Fruit fly (Drosophila melanogaster) whole organism, embryonic: ENCODE results near the gene CG11251.

Experiments used
- Awh ChIP-seq: fragments of 200-800 bp; sonication (Bioruptor generic); IDR thresholded peaks from 2 replicates; pipeline ENCODE4, ENCODE4 v1.3.6; 2022; ENCODE audit warnings: missing biosample characterization, missing genetic modification characterization
- CG11696 ChIP-seq: fragments of 200-800 bp; sonication (Bioruptor generic); IDR thresholded peaks from 2 replicates; pipeline ENCODE4 v1.3.6; 2022; ENCODE audit warnings: missing biosample characterization, missing genetic modification characterization
- CG12391 ChIP-seq: fragments of 200-800 bp; sonication (Bioruptor generic); optimal IDR thresholded peaks from 3 replicates; lab custom pipeline; 2018; ENCODE audit warnings: missing biosample characterization, mild to moderate bottlenecking, missing genetic modification characterization, moderate library complexity
- CG14667 ChIP-seq: fragments of 200-800 bp; sonication (Bioruptor generic); IDR thresholded peaks from 2 replicates; pipeline ENCODE4 v1.3.6; 2022; ENCODE audit warnings: missing biosample characterization, missing genetic modification characterization
- CG15269 ChIP-seq: fragments of 200-800 bp; sonication (Bioruptor generic); optimal IDR thresholded peaks from 2 replicates; lab custom pipeline; 2018; ENCODE audit warnings: missing biosample characterization, mild to moderate bottlenecking, missing genetic modification characterization, moderate library complexity
- CG1602 ChIP-seq: fragments of 200-800 bp; sonication (Bioruptor generic); optimal IDR thresholded peaks from 3 replicates; lab custom pipeline; 2016; ENCODE audit warnings: missing biosample characterization, missing genetic modification characterization
- CG16813 ChIP-seq: fragments of 200-800 bp; sonication (Bioruptor generic); IDR thresholded peaks from 3 replicates; pipeline ENCODE4 v1.3.6; 2022; ENCODE audit warnings: missing biosample characterization, missing genetic modification characterization; ENCODE audit not compliant: partially characterized antibody
- CG18476 ChIP-seq: fragments of 200-800 bp; sonication (Bioruptor generic); optimal IDR thresholded peaks from 2 replicates; lab custom pipeline; 2016; ENCODE audit warnings: missing biosample characterization, mild to moderate bottlenecking, missing genetic modification characterization
- CG2129 ChIP-seq: fragments of 200-800 bp; sonication (Bioruptor generic); IDR thresholded peaks from 2 replicates; pipeline ENCODE4 v1.3.6; 2022; ENCODE audit warnings: missing biosample characterization, missing genetic modification characterization; ENCODE audit not compliant: partially characterized antibody
- CG2199 ChIP-seq: fragments of 200-800 bp; sonication (Bioruptor generic); IDR thresholded peaks from 3 replicates; pipeline ENCODE4 v1.3.6; 2022; ENCODE audit warnings: missing biosample characterization, missing genetic modification characterization
- CG32532 ChIP-seq: fragments of 200-800 bp; sonication (Bioruptor generic); IDR thresholded peaks from 2 replicates; pipeline ENCODE4 v1.3.6; 2022; ENCODE audit warnings: missing biosample characterization, missing genetic modification characterization
- CG33557 ChIP-seq: fragments of 200-800 bp; sonication (Bioruptor generic); optimal IDR thresholded peaks from 2 replicates; lab custom pipeline; 2019; ENCODE audit warnings: missing biosample characterization, mild to moderate bottlenecking, missing genetic modification characterization, moderate library complexity
- CG42726 ChIP-seq: fragments of 200-800 bp; sonication (Bioruptor generic); IDR thresholded peaks from 2 replicates; pipeline ENCODE4 v1.3.6; 2022; ENCODE audit warnings: missing biosample characterization, missing genetic modification characterization; ENCODE audit not compliant: partially characterized antibody
- CG4328 ChIP-seq: fragments of 200-800 bp; sonication (Bioruptor generic); optimal IDR thresholded peaks from 3 replicates; lab custom pipeline; 2017; ENCODE audit warnings: missing biosample characterization, missing genetic modification reagents, missing genetic modification characterization
- CG4424 ChIP-seq: fragments of 200-800 bp; sonication (Bioruptor generic); optimal IDR thresholded peaks from 3 replicates; lab custom pipeline; 2016; ENCODE audit warnings: missing biosample characterization, missing genetic modification characterization
- CG4730 ChIP-seq: fragments of 200-800 bp; sonication (Bioruptor generic); IDR thresholded peaks from 2 replicates; pipeline ENCODE4 v1.3.6; 2022; ENCODE audit warnings: missing biosample characterization, missing genetic modification characterization
- CG7372 ChIP-seq: fragments of 200-800 bp; sonication (Bioruptor generic); IDR thresholded peaks from 2 replicates; pipeline ENCODE4 v1.3.6; 2022; ENCODE audit warnings: missing biosample characterization, missing genetic modification characterization
- CG8290 ChIP-seq, 3 experiments: fragments of 200-800 bp; sonication (Bioruptor generic); optimal IDR thresholded peaks; 2 replicates each; lab custom pipeline; 2016 to 2019; ENCODE audit warnings: missing biosample characterization in 3 of 3, missing genetic modification characterization in 3 of 3, mild to moderate bottlenecking in 2 of 3, moderate library complexity in 1 of 3
- CG8944 ChIP-seq: fragments of 200-800 bp; sonication (Bioruptor generic); optimal IDR thresholded peaks from 3 replicates; lab custom pipeline; 2016; ENCODE audit warnings: missing biosample characterization, missing genetic modification characterization
- CG9727 ChIP-seq: fragments of 200-800 bp; sonication (Bioruptor generic); optimal IDR thresholded peaks from 3 replicates; lab custom pipeline; 2017; ENCODE audit warnings: missing biosample characterization, mild to moderate bottlenecking, missing genetic modification characterization
- Dad ChIP-seq: fragments of 200-800 bp; sonication (Bioruptor generic); optimal IDR thresholded peaks from 3 replicates; lab custom pipeline; 2016; ENCODE audit warnings: missing biosample characterization, missing genetic modification characterization
- Dll ChIP-seq: fragments of 200-800 bp; sonication (Bioruptor generic); IDR thresholded peaks from 4 replicates; pipeline ENCODE4 v1.3.6; 2022; ENCODE audit warnings: missing biosample characterization, missing genetic modification characterization; ENCODE audit not compliant: partially characterized antibody
- Dref ChIP-seq: fragments of 200-800 bp; sonication (Bioruptor generic); IDR thresholded peaks from 2 replicates; pipeline ENCODE4 v1.3.6; 2022; ENCODE audit warnings: missing biosample characterization, missing genetic modification characterization
- E2f1 ChIP-seq: fragments of 200-800 bp; sonication (Bioruptor generic); IDR thresholded peaks from 2 replicates; pipeline ENCODE4 v1.3.6; 2022; ENCODE audit warnings: missing biosample characterization, missing genetic modification characterization
- H2.0 ChIP-seq: fragments of 200-800 bp; sonication (Bioruptor generic); IDR thresholded peaks from 2 replicates; pipeline ENCODE4 v1.3.6; 2022; ENCODE audit warnings: missing biosample characterization, missing genetic modification characterization
- Hr39 ChIP-seq: fragments of >200 bp; optimal IDR thresholded peaks from 2 replicates; lab custom pipeline; 2017
- MTF-1 ChIP-seq: fragments of 200-800 bp; sonication (Bioruptor generic); optimal IDR thresholded peaks from 2 replicates; lab custom pipeline; 2018; ENCODE audit warnings: missing biosample characterization, mild to moderate bottlenecking, missing genetic modification characterization, borderline replicate concordance
- Meics ChIP-seq: fragments of 200-800 bp; sonication (Bioruptor generic); optimal IDR thresholded peaks from 2 replicates; lab custom pipeline; 2017; ENCODE audit warnings: missing biosample characterization, mild to moderate bottlenecking, missing genetic modification characterization
- Optix ChIP-seq: fragments of 200-800 bp; sonication (Bioruptor generic); IDR thresholded peaks from 3 replicates; pipeline ENCODE4 v1.3.6; 2022; ENCODE audit warnings: missing biosample characterization, missing genetic modification characterization
- TFAM ChIP-seq: fragments of 200-800 bp; sonication (Bioruptor generic); optimal IDR thresholded peaks from 2 replicates; lab custom pipeline; 2017; ENCODE audit warnings: missing biosample characterization, missing genetic modification characterization, inconsistent platforms
- Vsx1 ChIP-seq: fragments of 200-800 bp; sonication (Bioruptor generic); optimal IDR thresholded peaks from 2 replicates; lab custom pipeline; 2017; ENCODE audit warnings: missing biosample characterization, mild to moderate bottlenecking, missing genetic modification characterization, missing genetic modification reagents
- btn ChIP-seq: fragments of 200-800 bp; sonication (Bioruptor generic); optimal IDR thresholded peaks from 2 replicates; lab custom pipeline; 2016; ENCODE audit warnings: missing biosample characterization, missing genetic modification characterization
- chif ChIP-seq, 2 experiments: fragments of 200-800 bp; sonication (Bioruptor generic); optimal IDR thresholded peaks; 3 replicates each; lab custom pipeline; 2016; ENCODE audit warnings: missing biosample characterization in 2 of 2, missing genetic modification characterization in 2 of 2
- fd64A ChIP-seq: fragments of 200-800 bp; sonication (Bioruptor generic); optimal IDR thresholded peaks from 3 replicates; lab custom pipeline; 2018; ENCODE audit warnings: missing biosample characterization, mild to moderate bottlenecking, missing genetic modification characterization
- fu2 ChIP-seq: fragments of 200-800 bp; sonication (Bioruptor generic); optimal IDR thresholded peaks from 2 replicates; lab custom pipeline; 2016; ENCODE audit warnings: missing biosample characterization, missing genetic modification characterization
- gce ChIP-seq: fragments of 200-800 bp; sonication (Bioruptor generic); IDR thresholded peaks from 3 replicates; pipeline ENCODE4 v1.3.6; 2022; ENCODE audit warnings: missing biosample characterization, missing genetic modification characterization
- gcm ChIP-seq: fragments of 200-800 bp; sonication (Bioruptor generic); optimal IDR thresholded peaks from 2 replicates; lab custom pipeline; 2019; ENCODE audit warnings: missing biosample characterization, mild to moderate bottlenecking, missing genetic modification characterization, moderate library complexity
- gem ChIP-seq: fragments of 200-800 bp; sonication (Bioruptor generic); optimal IDR thresholded peaks from 2 replicates; lab custom pipeline; 2019; ENCODE audit warnings: missing biosample characterization, mild to moderate bottlenecking, missing genetic modification characterization, moderate library complexity
- insv ChIP-seq, 2 experiments: fragments of 200-800 bp; sonication (Bioruptor generic); optimal IDR thresholded peaks; 3 replicates each; lab custom pipeline; 2016 to 2018; ENCODE audit warnings: missing biosample characterization in 2 of 2, missing genetic modification characterization in 2 of 2
- ken ChIP-seq: fragments of 200-800 bp; sonication (Bioruptor generic); IDR thresholded peaks from 3 replicates; pipeline ENCODE4 v1.3.6; 2022; ENCODE audit warnings: missing biosample characterization, missing genetic modification characterization
- kni ChIP-seq: fragments of 200-800 bp; sonication (Bioruptor generic); optimal IDR thresholded peaks from 3 replicates; lab custom pipeline; 2017; ENCODE audit warnings: mild to moderate bottlenecking, missing biosample characterization, missing genetic modification reagents, missing genetic modification characterization
- mirr ChIP-seq: fragments of 200-800 bp; sonication (Bioruptor generic); optimal IDR thresholded peaks from 3 replicates; lab custom pipeline; 2018; ENCODE audit warnings: missing biosample characterization, mild to moderate bottlenecking, missing genetic modification characterization
- org-1 ChIP-seq: fragments of 200-800 bp; sonication (Bioruptor generic); optimal IDR thresholded peaks from 2 replicates; lab custom pipeline; 2017; ENCODE audit warnings: missing biosample characterization, missing genetic modification characterization
- pita ChIP-seq: fragments of 200-800 bp; sonication (Bioruptor generic); optimal IDR thresholded peaks from 2 replicates; lab custom pipeline; 2017; ENCODE audit warnings: missing biosample characterization, mild to moderate bottlenecking, missing genetic modification characterization
- sd ChIP-seq: fragments of 200-800 bp; sonication (Bioruptor generic); optimal IDR thresholded peaks from 3 replicates; lab custom pipeline; 2018; ENCODE audit warnings: missing biosample characterization, mild to moderate bottlenecking, missing genetic modification characterization, moderate library complexity
- sqz ChIP-seq: fragments of 200-800 bp; sonication (Bioruptor generic); optimal IDR thresholded peaks from 3 replicates; lab custom pipeline; 2018; ENCODE audit warnings: missing biosample characterization, mild to moderate bottlenecking, missing genetic modification characterization
- tin ChIP-seq: fragments of 200-800 bp; sonication (Bioruptor generic); optimal IDR thresholded peaks from 3 replicates; lab custom pipeline; 2016; ENCODE audit warnings: missing biosample characterization, missing genetic modification characterization
- tll ChIP-seq, 2 experiments: fragments of 200-800 bp in 1 of 2; fragments of >200 bp in 1 of 2; sonication (Bioruptor generic) in 1 of 2; optimal IDR thresholded peaks; 2 replicates each; lab custom pipeline; 2017 to 2019; ENCODE audit warnings: missing biosample characterization in 2 of 2, missing genetic modification characterization in 2 of 2, mild to moderate bottlenecking in 1 of 2, moderate library complexity in 1 of 2
- wdn ChIP-seq: fragments of 200-800 bp; sonication (Bioruptor generic); IDR thresholded peaks from 2 replicates; pipeline ENCODE4 v1.3.6; 2022; ENCODE audit warnings: missing biosample characterization, missing genetic modification characterization
- zen ChIP-seq: fragments of 200-800 bp; sonication (Bioruptor generic); optimal IDR thresholded peaks from 3 replicates; lab custom pipeline; 2018; ENCODE audit warnings: missing biosample characterization, mild to moderate bottlenecking, missing genetic modification characterization, moderate library complexity
- zfh2 ChIP-seq: fragments of 200-800 bp; sonication (Bioruptor generic); optimal IDR thresholded peaks from 2 replicates; lab custom pipeline; 2016; ENCODE audit warnings: missing biosample characterization, missing genetic modification characterization

CG11251 gene

DNA sequence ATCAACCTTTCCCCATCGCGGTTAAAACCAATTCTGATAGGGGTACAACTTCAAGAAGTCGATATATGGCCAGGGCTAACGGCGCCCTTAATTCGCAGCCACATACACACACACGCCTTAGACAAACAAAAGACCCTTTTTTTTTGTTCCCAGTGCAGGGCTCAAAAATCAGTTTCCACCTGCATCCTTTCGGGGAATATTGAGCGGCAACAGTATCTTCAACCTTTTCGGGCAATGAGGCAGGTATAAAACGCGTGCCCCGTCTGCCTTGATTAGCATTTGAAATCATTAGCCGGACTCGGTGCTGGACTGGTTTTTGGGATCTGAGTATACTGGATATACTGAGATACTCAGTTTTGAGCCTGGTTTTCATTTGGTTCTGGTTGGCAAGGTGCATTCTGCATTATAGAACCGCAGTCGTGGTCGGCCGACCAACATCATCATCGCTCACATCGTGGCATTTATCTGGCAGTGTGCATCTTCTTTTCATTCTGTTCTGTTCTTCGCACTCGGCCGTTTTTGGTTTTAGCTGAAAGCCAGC is 15.6 kb downstream of the CG11251 start (continued):
- TF ChIP-seq CG18476 (GFP tag; lab: Kevin White, UChicago) (no peak), zen (tag; lab: Kevin White, UChicago) (peak; percentile 68), sqz (GFP tag; lab: Kevin White, UChicago) (peak; percentile 31), pita (no peak), CG33557 (no peak), tll (GFP tag; optimal IDR thresholded peaks at IDR 0.05; lab: Kevin White, UChicago) (peak in 1 of 2 experiments; percentile 95), CG8290 (GFP tag; optimal IDR thresholded peaks at IDR 0.05; lab: Kevin White, UChicago) (no peak), CG8290 (tag; optimal IDR thresholded peaks at IDR 0.05; lab: Kevin White, UChicago) (no peak), CG4424 (GFP tag; lab: Kevin White, UChicago) (no peak), kni (peak; percentile 79), fd64A (no peak), CG2199 (peak; percentile 78; the same call in 1 of the 3 replicates), tin (GFP tag; lab: Kevin White, UChicago) (no peak), MTF-1 (GFP tag; lab: Kevin White, UChicago) (no peak), chif (GFP tag; optimal IDR thresholded peaks at IDR 0.05; lab: Kevin White, UChicago) (no peak), ken (0 out of 3 replicates have a peak, but pooled peaks have one; percentile 8), gce (no peak), CG16813 (GFP tag; lab: Robert Waterston, UW) (no peak), gcm (GFP tag; lab: Kevin White, UChicago) (peak; percentile 13)

DNA sequence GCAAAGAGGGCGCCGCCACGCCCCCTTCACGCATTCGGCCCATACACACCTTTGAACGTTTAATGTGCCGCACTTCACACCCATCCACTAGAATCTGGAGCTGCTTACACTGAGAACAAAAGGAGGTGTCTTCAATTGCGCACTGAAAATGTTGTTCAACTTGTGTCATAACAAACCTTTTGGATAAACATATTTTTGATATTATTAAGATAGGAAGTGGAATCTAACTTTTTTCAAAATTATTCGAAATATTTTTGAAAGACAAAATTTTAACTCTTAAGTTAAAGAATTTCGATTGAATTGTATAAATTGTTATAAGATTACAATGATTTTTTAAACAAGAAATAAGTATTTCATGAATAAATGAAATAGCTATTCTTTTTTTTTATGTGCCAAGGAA is 21.5 kb downstream of the CG11251 start:
- TF ChIP-seq Awh (no peak), CG32532 (no peak), CG15269 (tag; lab: Kevin White, UChicago) (no peak), CG4328 (GFP tag; lab: Kevin White, UChicago) (no peak), CG14667 (GFP tag; lab: Robert Waterston, UW) (no peak), Dll (GFP tag; lab: Robert Waterston, UW) (no peak), Meics (no peak), insv (GFP tag; optimal IDR thresholded peaks at IDR 0.05; lab: Kevin White, UChicago) (no peak), mirr (no peak), zfh2 (GFP tag; lab: Kevin White, UChicago) (no peak), Dad (no peak), CG42726 (GFP tag; lab: Robert Waterston, UW) (no peak), CG1602 (peak; percentile 24), gem (peak; percentile 72), CG11696 (GFP tag; lab: Robert Waterston, UW) (no peak), sd (tag; lab: Kevin White, UChicago) (no peak), CG12391 (tag; lab: Kevin White, UChicago) (peak; percentile 70), CG4730 (GFP tag; lab: Robert Waterston, UW) (no peak), org-1 (no peak), Vsx1 (no peak), Optix (GFP tag; lab: Robert Waterston, UW) (no peak), Hr39 (lab: Kevin White, UChicago) (no peak), TFAM (no peak), Dref (no peak), E2f1 (GFP tag; lab: Robert Waterston, UW) (no peak), btn (GFP tag; lab: Kevin White, UChicago) (no peak), H2.0 (GFP tag; lab: Robert Waterston, UW) (no peak), wdn (GFP tag; lab: Robert Waterston, UW) (no peak), CG8944 (GFP tag; lab: Kevin White, UChicago) (no peak), CG9727 (peak; percentile 75), CG7372 (GFP tag; lab: Robert Waterston, UW) (no peak), fu2 (GFP tag; lab: Kevin White, UChicago) (no peak), CG2129 (GFP tag; lab: Robert Waterston, UW) (no peak)
